Worm (Caenorhabditis elegans) whole organism, L4 larva: ENCODE results near the gene C35D10.1.

ENCODE experiments used
- aha-1 ChIP-seq: fragments of 150-350 bp; peaks from one replicate; lab custom pipeline; 2014; ENCODE audit warnings: missing biosample characterization, missing genetic modification characterization
- egl-27 ChIP-seq: sonication (generic microtip); optimal IDR thresholded peaks from 3 replicates; lab custom pipeline; 2017; ENCODE audit warnings: missing biosample characterization, missing genetic modification reagents, missing genetic modification characterization
- fos-1 ChIP-seq: fragments of 150-350 bp; optimal IDR thresholded peaks from 2 replicates; lab custom pipeline; 2014; ENCODE audit warnings: missing biosample characterization, missing genetic modification characterization
- lin-1 ChIP-seq: fragments of 200-800 bp; sonication (Bioruptor generic); IDR thresholded peaks from 2 replicates; pipeline ENCODE4 v1.3.6; 2022; ENCODE audit warnings: missing genetic modification reagents, missing genetic modification characterization, missing compliant biosample characterization
- snpc-4 ChIP-seq: fragments of 150-350 bp; optimal IDR thresholded peaks from 2 replicates; lab custom pipeline; 2014; ENCODE audit warnings: missing biosample characterization, missing genetic modification characterization

DNA sequence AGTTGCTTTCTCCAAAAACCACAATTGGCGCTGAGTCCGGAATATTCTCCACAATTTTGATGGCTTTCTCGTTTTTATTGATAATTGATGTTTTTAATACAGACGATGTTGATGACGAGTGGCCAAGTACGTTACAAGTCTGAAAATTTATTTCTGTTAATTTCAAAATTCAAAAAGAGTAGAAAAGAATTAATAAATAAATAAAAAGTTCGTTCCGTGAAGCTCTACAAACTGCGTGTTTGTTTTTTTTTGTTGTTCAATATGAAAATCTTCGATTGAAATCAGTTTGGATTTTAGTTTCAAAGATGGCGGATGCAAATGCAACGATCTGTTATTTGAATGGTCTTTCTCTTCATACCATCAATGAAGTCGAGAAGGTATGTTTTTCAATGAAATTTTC, 31.4 kb downstream of the C35D10.1 start, which contains the start of gene F26F4.2:
- no peak for TF ChIP-seq egl-27 (tag; lab: Kevin White, UChicago)
- no peak for TF ChIP-seq aha-1
- TF ChIP-seq fos-1 (tag; lab: Kevin White, UChicago), result no peak
- TF ChIP-seq snpc-4, result no peak
- no peak for TF ChIP-seq lin-1 (GFP tag; lab: Robert Waterston, UW)
